Fruit fly (Drosophila melanogaster): Measurements from ENCODE around the gene CG42507.

CG42507 gene

dm6 chr3L:14786230-14786850 is 28.6 kb upstream of the CG42507 start, which contains the start of the genes bmm and Tdrd3 (continued):
- TF ChIP-seq CG3065 (GFP tag; optimal IDR thresholded peaks at IDR 0.05) (no peak), eyg (GFP tag; optimal IDR thresholded peaks at IDR 0.05) (no peak), Hmx (GFP tag; optimal IDR thresholded peaks at IDR 0.05) (no peak), CG30403 (GFP tag; optimal IDR thresholded peaks at IDR 0.05) (peak; percentile 89), CG32532 (GFP tag; IDR thresholded peaks at IDR 0.05) (peak; percentile 85), br (optimal IDR thresholded peaks at IDR 0.05) (no peak), fu2 (GFP tag; optimal IDR thresholded peaks at IDR 0.05) (peak; percentile 58), ac (GFP tag; optimal IDR thresholded peaks at IDR 0.05) (no peak), crc (GFP tag; optimal IDR thresholded peaks at IDR 0.05) (no peak), CG9932 (GFP tag; IDR thresholded peaks at IDR 0.05) (peak; percentile 96), wdn (GFP tag; IDR thresholded peaks at IDR 0.05) (peak; percentile 43; the same call in 1 of the 2 replicates), Sin3A (optimal IDR thresholded peaks at IDR 0.05) (peak; percentile 12), CG15514 (GFP tag; optimal IDR thresholded peaks at IDR 0.05) (peak; percentile 61), ERR (GFP tag; optimal IDR thresholded peaks at IDR 0.05) (no peak), CG6254 (GFP tag; optimal IDR thresholded peaks at IDR 0.05) (peak; percentile 37)

dm6 chr3L:14785492-14785916 is 27.7 kb upstream of the CG42507 start:
- TF ChIP-seq Nf-YC (tag; optimal IDR thresholded peaks at IDR 0.05), result no peak
- TF ChIP-seq crol (GFP tag; IDR thresholded peaks at IDR 0.05), result peak; percentile 81
- no peak for TF ChIP-seq fd96Cb (tag; optimal IDR thresholded peaks at IDR 0.05)
- TF ChIP-seq zfh2 (GFP tag; optimal IDR thresholded peaks at IDR 0.05), result peak; percentile 44
- peak; percentile 33; the same call in 1 of the 2 replicates for TF ChIP-seq CG9215 (GFP tag; IDR thresholded peaks at IDR 0.05)
- TF ChIP-seq Dbx (GFP tag; IDR thresholded peaks at IDR 0.05), result peak; percentile 41; the same call in 2 of the 3 replicates
- peak; percentile 64; the same call in 2 of the 3 replicates for TF ChIP-seq sr (GFP tag; IDR thresholded peaks at IDR 0.05)
- TF ChIP-seq Drgx (GFP tag; IDR thresholded peaks at IDR 0.05), result peak; percentile 85
- TF ChIP-seq CG31365 (tag; optimal IDR thresholded peaks at IDR 0.05), result no peak
- peak; percentile 0 for TF ChIP-seq Chrac-16 (GFP tag; optimal IDR thresholded peaks at IDR 0.05)
- no peak for TF ChIP-seq CG14965 (GFP tag; optimal IDR thresholded peaks at IDR 0.05; ENCODE audit: borderline replicate concordance)
- TF ChIP-seq Dref (GFP tag; IDR thresholded peaks at IDR 0.05), result no peak
- peak; percentile 89 for TF ChIP-seq CG15479 (GFP tag; optimal IDR thresholded peaks at IDR 0.05)
- TF ChIP-seq onecut (GFP tag; IDR thresholded peaks at IDR 0.05), result no peak
- TF ChIP-seq tgo (GFP tag; IDR thresholded peaks at IDR 0.05), result peak; percentile 42
- no peak for TF ChIP-seq CG12659 (GFP tag; optimal IDR thresholded peaks at IDR 0.05)
- TF ChIP-seq CG32767 (GFP tag; IDR thresholded peaks at IDR 0.05), result no peak
- TF ChIP-seq chif (GFP tag; optimal IDR thresholded peaks at IDR 0.05), result no peak
- no peak for TF ChIP-seq CG14710 (tag; optimal IDR thresholded peaks at IDR 0.05)
- peak; percentile 19 for TF ChIP-seq CG2120 (GFP tag; optimal IDR thresholded peaks at IDR 0.05)
- peak; percentile 12 for TF ChIP-seq Atf-2 (GFP tag; optimal IDR thresholded peaks at IDR 0.05)
- TF ChIP-seq bsh (GFP tag; optimal IDR thresholded peaks at IDR 0.05), result peak in 1 of 2 experiments; percentile 27
- TF ChIP-seq chinmo (GFP tag; IDR thresholded peaks at IDR 0.05; ENCODE audit: partially characterized antibody), result peak; percentile 90; the same call in 1 of the 4 replicates
- peak; percentile 24 for TF ChIP-seq gem (tag; optimal IDR thresholded peaks at IDR 0.05)
- no peak for TF ChIP-seq CG3847 (GFP tag; IDR thresholded peaks at IDR 0.05)
- no peak for TF ChIP-seq ab (GFP tag; optimal IDR thresholded peaks at IDR 0.05)
- TF ChIP-seq CG32532 (GFP tag; IDR thresholded peaks at IDR 0.05), result peak; percentile 49
- TF ChIP-seq CG10979 (tag; optimal IDR thresholded peaks at IDR 0.05), result no peak
- TF ChIP-seq CG13894 (tag; optimal IDR thresholded peaks at IDR 0.05), result no peak
- peak; percentile 44; the same call in 1 of the 3 replicates for TF ChIP-seq CG34422 (GFP tag; IDR thresholded peaks at IDR 0.05)
- TF ChIP-seq scrt (GFP tag; optimal IDR thresholded peaks at IDR 0.05), result no peak
- TF ChIP-seq danr (GFP tag; IDR thresholded peaks at IDR 0.05), result 0 out of 2 replicates have a peak, but pooled peaks have one; percentile 20
- 0 out of 2 replicates have a peak, but pooled peaks have one; percentile 16 for TF ChIP-seq sob (GFP tag; IDR thresholded peaks at IDR 0.05)
- TF ChIP-seq CG7357 (GFP tag; IDR thresholded peaks at IDR 0.05), result 0 out of 3 replicates have a peak, but pooled peaks have one; percentile 7
- no peak for TF ChIP-seq gcm2 (GFP tag; optimal IDR thresholded peaks at IDR 0.05)
- peak; percentile 16; the same call in 1 of the 3 replicates for TF ChIP-seq ci (GFP tag; IDR thresholded peaks at IDR 0.05)
